Worm (Caenorhabditis elegans) whole organism, L2 larva: ENCODE results near the gene C16C8.17.
A peak's percentile ranks its signal among the peaks of the same experiment; 100 is the strongest.

Experiments used
- C34F6.9 ChIP-seq: fragments of 150-350 bp; optimal IDR thresholded peaks from 2 replicates; lab custom pipeline; 2014; ENCODE audit warnings: missing biosample characterization, missing genetic modification characterization
- F13H6.1 ChIP-seq: sonication (generic microtip); optimal IDR thresholded peaks from 2 replicates; lab custom pipeline; 2016; ENCODE audit warnings: missing genetic modification characterization, missing compliant biosample characterization
- Y55F3AM.14 ChIP-seq: fragments of 200-800 bp; sonication (Bioruptor generic); optimal IDR thresholded peaks from 2 replicates; lab custom pipeline; 2018; ENCODE audit warnings: mild to moderate bottlenecking, missing genetic modification characterization, missing compliant biosample characterization
- alr-1 ChIP-seq: fragments of 150-350 bp; optimal IDR thresholded peaks from 2 replicates; lab custom pipeline; 2014; ENCODE audit warnings: missing biosample characterization, missing genetic modification characterization
- aly-2 ChIP-seq: fragments of 150-350 bp; optimal IDR thresholded peaks from 2 replicates; lab custom pipeline; 2014; ENCODE audit warnings: missing biosample characterization, missing genetic modification characterization
- ama-1 ChIP-seq: fragments of 150-350 bp; optimal IDR thresholded peaks from 2 replicates; lab custom pipeline; 2018; ENCODE audit warnings: inconsistent platforms
- blmp-1 ChIP-seq: sonication (generic microtip); optimal IDR thresholded peaks from 2 replicates; lab custom pipeline; 2017; ENCODE audit warnings: missing genetic modification characterization, mild to moderate bottlenecking, missing compliant biosample characterization, antibody characterized with exemption, moderate library complexity; ENCODE audit not compliant: insufficient read depth
- ceh-16 ChIP-seq: fragments of 150-350 bp; optimal IDR thresholded peaks from 2 replicates; lab custom pipeline; 2014; ENCODE audit warnings: missing biosample characterization, missing genetic modification characterization
- dmd-4 ChIP-seq: sonication (generic microtip); optimal IDR thresholded peaks from 2 replicates; lab custom pipeline; 2017; ENCODE audit warnings: missing biosample characterization, missing genetic modification characterization
- egl-27 ChIP-seq: sonication (generic microtip); optimal IDR thresholded peaks from 3 replicates; lab custom pipeline; 2017; ENCODE audit warnings: missing biosample characterization, missing genetic modification reagents, missing genetic modification characterization
- elt-1 ChIP-seq: fragments of 150-350 bp; optimal IDR thresholded peaks from 2 replicates; lab custom pipeline; 2014; ENCODE audit warnings: missing biosample characterization, missing genetic modification characterization
- elt-3 ChIP-seq: sonication (generic microtip); optimal IDR thresholded peaks from 2 replicates; lab custom pipeline; 2017; ENCODE audit warnings: missing biosample characterization, missing genetic modification characterization
- fos-1 ChIP-seq: fragments of 150-350 bp; optimal IDR thresholded peaks from 2 replicates; lab custom pipeline; 2014; ENCODE audit warnings: missing biosample characterization, missing genetic modification characterization
- gmeb-1 ChIP-seq: fragments of 150-350 bp; optimal IDR thresholded peaks from 2 replicates; lab custom pipeline; 2014; ENCODE audit warnings: missing biosample characterization, missing genetic modification characterization
- lin-11 ChIP-seq: fragments of 150-350 bp; sonication (generic microtip); optimal IDR thresholded peaks from 2 replicates; lab custom pipeline; 2014; ENCODE audit warnings: missing biosample characterization, missing genetic modification characterization, inconsistent platforms, mixed read lengths
- lin-13 ChIP-seq: fragments of 150-350 bp; optimal IDR thresholded peaks from 2 replicates; lab custom pipeline; 2014; ENCODE audit warnings: missing biosample characterization, missing genetic modification reagents, missing genetic modification characterization
- lin-39 ChIP-seq: fragments of 150-350 bp; optimal IDR thresholded peaks from 2 replicates; lab custom pipeline; 2014; ENCODE audit warnings: missing biosample characterization, missing genetic modification reagents, missing genetic modification characterization
- lsy-2 ChIP-seq, 2 experiments: fragments of 150-350 bp in 1 of 2; sonication (generic microtip) in 1 of 2; optimal IDR thresholded peaks; 2 replicates each; lab custom pipeline; 2014 to 2017; ENCODE audit warnings: missing biosample characterization in 2 of 2, missing genetic modification characterization in 2 of 2
- mab-5 ChIP-seq: fragments of 150-350 bp; optimal IDR thresholded peaks from 2 replicates; lab custom pipeline; 2014; ENCODE audit warnings: missing biosample characterization, missing genetic modification characterization
- mbf-1 ChIP-seq: sonication (generic microtip); optimal IDR thresholded peaks from 2 replicates; lab custom pipeline; 2017; ENCODE audit warnings: missing biosample characterization, missing genetic modification characterization
- mdl-1 ChIP-seq, 2 experiments: fragments of 150-350 bp in 1 of 2; sonication (generic microtip) in 1 of 2; optimal IDR thresholded peaks; 2 replicates each; lab custom pipeline; 2017; ENCODE audit warnings: missing biosample characterization in 2 of 2, missing genetic modification characterization in 2 of 2
- nhr-10 ChIP-seq: sonication (generic microtip); optimal IDR thresholded peaks from 2 replicates; lab custom pipeline; 2017; ENCODE audit warnings: missing biosample characterization, missing genetic modification characterization
- nhr-11 ChIP-seq: fragments of 150-350 bp; optimal IDR thresholded peaks from 2 replicates; lab custom pipeline; 2014; ENCODE audit warnings: missing biosample characterization, missing genetic modification characterization
- nhr-12 ChIP-seq: fragments of 150-350 bp; optimal IDR thresholded peaks from 2 replicates; lab custom pipeline; 2014; ENCODE audit warnings: missing biosample characterization, missing genetic modification characterization
- nhr-129 ChIP-seq: fragments of 150-350 bp; optimal IDR thresholded peaks from 2 replicates; lab custom pipeline; 2014; ENCODE audit warnings: missing biosample characterization, missing genetic modification characterization
- nhr-21 ChIP-seq: fragments of 150-350 bp; optimal IDR thresholded peaks from 2 replicates; lab custom pipeline; 2014; ENCODE audit warnings: missing biosample characterization, missing genetic modification characterization
- nhr-23 ChIP-seq: fragments of 150-350 bp; optimal IDR thresholded peaks from 2 replicates; lab custom pipeline; 2014; ENCODE audit warnings: missing biosample characterization, missing genetic modification reagents, missing genetic modification characterization
- nhr-237 ChIP-seq: fragments of 150-350 bp; optimal IDR thresholded peaks from 2 replicates; lab custom pipeline; 2014; ENCODE audit warnings: missing biosample characterization, missing genetic modification characterization
- nhr-25 ChIP-seq: fragments of 150-350 bp; sonication (generic microtip); optimal IDR thresholded peaks from 3 replicates; lab custom pipeline; 2014; ENCODE audit warnings: missing biosample characterization, missing genetic modification characterization
- nhr-77 ChIP-seq: fragments of 150-350 bp; optimal IDR thresholded peaks from 2 replicates; lab custom pipeline; 2014; ENCODE audit warnings: missing biosample characterization, missing genetic modification characterization
- peb-1 ChIP-seq: fragments of 150-350 bp; optimal IDR thresholded peaks from 2 replicates; lab custom pipeline; 2014; ENCODE audit warnings: missing biosample characterization, missing genetic modification characterization
- sma-3 ChIP-seq: sonication (generic microtip); optimal IDR thresholded peaks from 2 replicates; lab custom pipeline; 2016; ENCODE audit warnings: missing genetic modification reagents, missing genetic modification characterization, missing compliant biosample characterization
- sma-9 ChIP-seq, 2 experiments: fragments of 150-350 bp in 1 of 2; sonication (generic microtip) in 1 of 2; optimal IDR thresholded peaks; 2 replicates each; lab custom pipeline; 2014 to 2016; ENCODE audit warnings: missing genetic modification characterization in 2 of 2, mild to moderate bottlenecking in 1 of 2, missing biosample characterization in 1 of 2, missing compliant biosample characterization in 1 of 2, missing genetic modification reagents in 1 of 2, moderate library complexity in 1 of 2
- snpc-4 ChIP-seq: fragments of 150-350 bp; optimal IDR thresholded peaks from 2 replicates; lab custom pipeline; 2014; ENCODE audit warnings: missing biosample characterization, missing genetic modification characterization
- unc-39 ChIP-seq: fragments of 150-350 bp; optimal IDR thresholded peaks from 2 replicates; lab custom pipeline; 2014; ENCODE audit warnings: missing biosample characterization, missing genetic modification characterization
- unc-55 ChIP-seq: fragments of 150-350 bp; sonication (generic microtip); optimal IDR thresholded peaks from 3 replicates; lab custom pipeline; 2014; ENCODE audit warnings: missing biosample characterization, missing genetic modification reagents, missing genetic modification characterization
- unc-62 ChIP-seq: fragments of 150-350 bp; optimal IDR thresholded peaks from 2 replicates; lab custom pipeline; 2014; ENCODE audit warnings: missing biosample characterization, missing genetic modification reagents, missing genetic modification characterization
- ztf-1 ChIP-seq: fragments of 200-800 bp; sonication (Bioruptor generic); conservative IDR thresholded peaks from 2 replicates; pipeline ENCODE4 v1.3.6; 2022; ENCODE audit warnings: missing genetic modification characterization, missing compliant biosample characterization
- ztf-11 ChIP-seq: sonication (generic microtip); optimal IDR thresholded peaks from 2 replicates; lab custom pipeline; 2017; ENCODE audit warnings: missing biosample characterization, missing genetic modification characterization
- ztf-4 ChIP-seq: fragments of 150-350 bp; optimal IDR thresholded peaks from 2 replicates; lab custom pipeline; 2014; ENCODE audit warnings: missing biosample characterization, missing genetic modification characterization

C16C8.17 gene

ce11 chrII:3473744-3474143 is 33.1 kb downstream of the C16C8.17 start, which contains the start of gene sdz-32:
Gene sdz-32, plus strand, starts transcription at chrII:3474044.
- TF ChIP-seq peb-1 = no peak
- TF ChIP-seq blmp-1 (tag; lab: Kevin White, UChicago) = no peak
- no peak for TF ChIP-seq nhr-21 (tag; lab: Kevin White, UChicago)
- TF ChIP-seq unc-62 (GFP tag; lab: Kevin White, UChicago) = no peak
- no peak for TF ChIP-seq ztf-1 (GFP tag; lab: Robert Waterston, UW)
- no peak for TF ChIP-seq lsy-2 (tag; optimal IDR thresholded peaks at IDR 0.05; lab: Kevin White, UChicago)
- TF ChIP-seq ceh-16 (tag; lab: Kevin White, UChicago) = no peak
- TF ChIP-seq lin-11 (tag; lab: Kevin White, UChicago) = no peak
- no peak for TF ChIP-seq Y55F3AM.14 (GFP tag; lab: Kevin White, UChicago)
- no peak for TF ChIP-seq nhr-25 (tag; lab: Kevin White, UChicago)
- no peak for TF ChIP-seq sma-3
- TF ChIP-seq lin-13 (GFP tag; lab: Kevin White, UChicago) = no peak
- TF ChIP-seq lin-39 = no peak
- no peak for TF ChIP-seq mab-5 (tag; lab: Kevin White, UChicago)
- TF ChIP-seq, all 48 proteins: peak for 0

- TF ChIP-seq nhr-23 = no peak
- no peak for TF ChIP-seq lin-11 (tag; lab: Kevin White, UChicago)
- no peak for TF ChIP-seq nhr-129
- no peak for TF ChIP-seq Y55F3AM.14 (GFP tag; lab: Kevin White, UChicago)
- no peak for TF ChIP-seq alr-1 (tag; lab: Kevin White, UChicago)
- no peak for TF ChIP-seq blmp-1 (tag; lab: Kevin White, UChicago)
Measured at ce11 chrII:3476536-3476935, 35.9 kb downstream of the C16C8.17 start.

ce11 chrII:3477171-3477570 is 36.5 kb downstream of the C16C8.17 start, which contains the start of gene fbxb-104:
Gene fbxb-104, minus strand, starts transcription at chrII:3477271.
- no peak for TF ChIP-seq lsy-2 (tag; optimal IDR thresholded peaks at IDR 0.05; lab: Kevin White, UChicago)
- no peak for TF ChIP-seq nhr-25 (tag; lab: Kevin White, UChicago)
- TF ChIP-seq snpc-4 (tag; lab: Kevin White, UChicago) = no peak

ce11 chrII:3481584-3481983 is 41.0 kb downstream of the C16C8.17 start, which contains the start of gene Y49F6B.8:
Gene Y49F6B.8, minus strand, starts transcription at chrII:3481684.
- no peak for TF ChIP-seq mab-5 (tag; lab: Kevin White, UChicago)
- no peak for TF ChIP-seq elt-3 (tag; lab: Kevin White, UChicago)
- TF ChIP-seq ztf-4 = no peak
- no peak for TF ChIP-seq sma-3
- TF ChIP-seq fos-1 (tag; lab: Kevin White, UChicago) = no peak
- no peak for TF ChIP-seq lsy-2 (tag; optimal IDR thresholded peaks at IDR 0.05; lab: Kevin White, UChicago)
- TF ChIP-seq elt-1 (tag; lab: Kevin White, UChicago) = no peak
- TF ChIP-seq alr-1 (tag; lab: Kevin White, UChicago) = no peak
- TF ChIP-seq nhr-21 (tag; lab: Kevin White, UChicago) = no peak
- TF ChIP-seq nhr-129 = no peak
- no peak for TF ChIP-seq blmp-1 (tag; lab: Kevin White, UChicago)
- TF ChIP-seq nhr-11 (tag; lab: Kevin White, UChicago) = no peak
- no peak for TF ChIP-seq mbf-1 (tag; lab: Kevin White, UChicago)

- TF ChIP-seq aly-2 (tag; lab: Kevin White, UChicago) (no peak), ztf-4 (no peak), sma-9 (GFP tag; optimal IDR thresholded peaks at IDR 0.05; lab: Kevin White, UChicago) (no peak), sma-9 (tag; optimal IDR thresholded peaks at IDR 0.05; lab: Kevin White, UChicago) (no peak), alr-1 (tag; lab: Kevin White, UChicago) (no peak), gmeb-1 (tag; lab: Kevin White, UChicago) (no peak), mab-5 (tag; lab: Kevin White, UChicago) (peak; percentile 27), lin-39 (no peak), nhr-10 (no peak), nhr-21 (tag; lab: Kevin White, UChicago) (no peak), egl-27 (tag; lab: Kevin White, UChicago) (no peak), fos-1 (tag; lab: Kevin White, UChicago) (no peak), ztf-1 (GFP tag; lab: Robert Waterston, UW) (no peak), F13H6.1 (tag; lab: Kevin White, UChicago) (peak; percentile 41), lin-13 (GFP tag; lab: Kevin White, UChicago) (peak; percentile 74), sma-3 (peak; percentile 53), unc-55 (GFP tag; lab: Kevin White, UChicago) (peak; percentile 79), dmd-4 (tag; lab: Kevin White, UChicago) (no peak), peb-1 (no peak), Y55F3AM.14 (GFP tag; lab: Kevin White, UChicago) (no peak), nhr-12 (no peak), nhr-77 (tag; lab: Kevin White, UChicago) (no peak), nhr-23 (no peak), mdl-1 (tag; optimal IDR thresholded peaks at IDR 0.05; lab: Kevin White, UChicago) (no peak), C34F6.9 (tag; lab: Kevin White, UChicago) (peak; percentile 67), nhr-237 (tag; lab: Kevin White, UChicago) (no peak), nhr-11 (tag; lab: Kevin White, UChicago) (no peak), elt-1 (tag; lab: Kevin White, UChicago) (no peak), ama-1 (lab: Kevin White, UChicago) (no peak), ztf-11 (tag; lab: Kevin White, UChicago) (no peak), lsy-2 (tag; optimal IDR thresholded peaks at IDR 0.05; lab: Kevin White, UChicago) (peak in 1 of 2 experiments; percentile 37), unc-39 (tag; lab: Kevin White, UChicago) (no peak), unc-62 (GFP tag; lab: Kevin White, UChicago) (no peak)
Measured at ce11 chrII:3482231-3482630, 41.6 kb downstream of the C16C8.17 start, which contains the start of gene smu-2. Gene smu-2, plus strand, starts transcription at chrII:3482408.
